Fruit fly (Drosophila melanogaster) whole organism, embryonic: Measurements from ENCODE around the gene HIPP1.

ENCODE experiments used
- C15 ChIP-seq: fragments of 200-800 bp; sonication (Bioruptor generic); IDR thresholded peaks from 3 replicates; pipeline ENCODE4 v1.3.6; 2022; ENCODE audit warnings: missing biosample characterization, missing genetic modification characterization
- CG8281 ChIP-seq: fragments of 200-800 bp; sonication (Bioruptor generic); optimal IDR thresholded peaks from 2 replicates; lab custom pipeline; 2018; ENCODE audit warnings: missing biosample characterization, mild to moderate bottlenecking, missing genetic modification characterization, moderate library complexity
- exex ChIP-seq: fragments of 200-800 bp; sonication (Bioruptor generic); optimal IDR thresholded peaks from 4 replicates; lab custom pipeline; 2018; ENCODE audit warnings: missing biosample characterization, mild to moderate bottlenecking, missing genetic modification characterization, moderate library complexity
- lab ChIP-seq: fragments of 200-800 bp; sonication (Bioruptor generic); optimal IDR thresholded peaks from 3 replicates; lab custom pipeline; 2017; ENCODE audit warnings: missing biosample characterization, missing genetic modification characterization, mild to moderate bottlenecking, moderate library complexity, missing genetic modification reagents
- mirr ChIP-seq: fragments of 200-800 bp; sonication (Bioruptor generic); optimal IDR thresholded peaks from 3 replicates; lab custom pipeline; 2018; ENCODE audit warnings: missing biosample characterization, mild to moderate bottlenecking, missing genetic modification characterization

The HIPP1 gene

DNA sequence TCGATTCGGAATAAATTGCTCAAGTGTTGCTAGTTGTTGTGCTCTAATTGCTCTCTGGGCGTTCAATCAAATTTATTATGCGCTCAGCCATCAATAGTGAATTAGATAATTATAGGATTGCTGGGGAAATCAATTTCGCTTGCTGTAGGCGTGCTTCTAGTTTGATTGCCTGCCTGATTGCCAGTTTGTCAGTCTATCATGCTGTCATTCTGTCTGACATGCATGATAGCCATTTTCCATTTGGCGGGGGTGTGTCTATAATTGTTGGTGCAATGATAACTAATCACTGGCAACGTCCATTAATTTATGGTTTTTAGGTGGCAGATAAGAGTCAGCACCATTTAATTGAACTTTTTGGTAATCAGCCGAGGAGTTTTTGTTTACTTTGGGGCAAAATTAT lies 48.1 kb downstream of the HIPP1 start:
- no peak for TF ChIP-seq C15 (GFP tag; lab: Robert Waterston, UW)
- peak; percentile 25 for TF ChIP-seq lab
- peak; percentile 97 for TF ChIP-seq CG8281 (tag; lab: Kevin White, UChicago)
- peak; percentile 20 for TF ChIP-seq mirr (GFP tag; lab: Kevin White, UChicago)
- TF ChIP-seq exex (tag; lab: Kevin White, UChicago), result peak; percentile 43
- TF ChIP-seq, all 482 proteins: peak for 4
